Worm (Caenorhabditis elegans) whole organism, L4/young adult: ENCODE results near the gene zif-1.

ENCODE experiments used
- W03F9.2 ChIP-seq: fragments of 150-350 bp; optimal IDR thresholded peaks from 2 replicates; lab custom pipeline; 2014; ENCODE audit warnings: missing biosample characterization, missing genetic modification characterization
- dao-5 ChIP-seq: sonication (generic microtip); optimal IDR thresholded peaks from 2 replicates; lab custom pipeline; 2016; ENCODE audit warnings: missing genotype, missing genetic modification characterization, moderate library complexity, missing compliant biosample characterization

ce11 chrIII:8988544-8988943 lies 14.0 kb upstream of the zif-1 start:
- no peak for TF ChIP-seq dao-5 (tag; lab: Kevin White, UChicago)
- TF ChIP-seq W03F9.2 (tag; lab: Kevin White, UChicago): no peak
